Comparison of ENCODE assay signal across 5 fruit fly cellular contexts in the genomic region with DNA sequence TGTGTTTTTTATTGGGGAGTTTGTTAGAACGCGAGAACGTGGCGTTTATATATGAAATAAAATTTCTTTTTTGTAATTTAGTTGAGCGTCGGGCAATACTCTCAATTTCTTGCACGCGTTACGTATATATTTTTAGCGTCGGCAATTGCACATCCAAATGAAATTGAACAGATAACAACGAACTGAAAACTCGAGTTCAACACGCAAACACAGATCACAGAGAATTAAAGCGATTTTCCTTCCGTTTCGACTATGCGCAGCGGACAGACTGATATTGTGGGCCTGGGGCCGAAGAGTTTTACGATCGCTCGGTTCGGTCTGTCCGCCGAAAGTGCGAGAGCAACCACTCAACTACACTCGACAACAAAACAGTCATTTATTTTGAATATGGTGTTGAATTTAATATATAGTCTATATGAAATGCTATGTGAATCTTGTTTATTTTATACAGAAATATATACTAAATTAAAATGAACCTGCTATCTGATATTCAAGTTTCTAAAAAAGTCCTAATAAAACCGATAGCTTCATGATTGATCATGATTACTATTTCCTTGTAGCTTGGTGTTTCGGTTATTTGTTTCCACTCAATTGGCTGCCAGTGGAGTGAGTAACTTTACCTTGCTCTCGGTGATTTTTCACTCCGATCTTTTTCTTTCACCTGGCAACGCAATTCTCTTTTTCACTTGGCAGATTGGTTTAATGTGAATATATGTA.
A peak's percentile ranks its signal among the peaks of the same experiment; 100 is the strongest.
TF ChIP-seq lines count a peak whose summit lies in the region.

TSS of gene CG46456 (minus strand) at position 273 of the 717 bp plus-strand sequence.

TF ChIP-seq in whole organism, adult, 20 proteins besides CTCF, POLR2A, EP300 and RAD21 (continued from another document):
- TF ChIP-seq CG33017 (tag; optimal IDR thresholded peaks at IDR 0.05; lab: Kevin White, UChicago) (peak; percentile 97), toe (GFP tag; optimal IDR thresholded peaks at IDR 0.05; lab: Kevin White, UChicago) (peak; percentile 51), CG5204 (GFP tag; optimal IDR thresholded peaks at IDR 0.05; lab: Kevin White, UChicago) (no peak), Clk (GFP tag; optimal IDR thresholded peaks at IDR 0.05; lab: Kevin White, UChicago) (peak; percentile 78)

TF ChIP-seq in whole organism, embryonic, 481 proteins besides CTCF, POLR2A, EP300 and RAD21 (continued from another document and continues in another):
- peak; percentile 55 for TF ChIP-seq pros (GFP tag; optimal IDR thresholded peaks at IDR 0.05; lab: Kevin White, UChicago)
- 0 out of 3 replicates have a peak, but pooled peaks have one; percentile 17 for TF ChIP-seq Opbp (GFP tag; IDR thresholded peaks at IDR 0.05; lab: Robert Waterston, UW; ENCODE audit: partially characterized antibody)
- peak; percentile 84 for TF ChIP-seq CG10654 (GFP tag; optimal IDR thresholded peaks at IDR 0.05; lab: Kevin White, UChicago)
- peak; percentile 68 for TF ChIP-seq jing (GFP tag; optimal IDR thresholded peaks at IDR 0.05; lab: Kevin White, UChicago)
- TF ChIP-seq fd3F (GFP tag; optimal IDR thresholded peaks at IDR 0.05; lab: Kevin White, UChicago) = peak; percentile 92
- peak; percentile 23 for TF ChIP-seq HLHmδ (GFP tag; optimal IDR thresholded peaks at IDR 0.05; lab: Kevin White, UChicago)
- TF ChIP-seq CG2202 (tag; optimal IDR thresholded peaks at IDR 0.05; lab: Kevin White, UChicago) = peak; percentile 95
- TF ChIP-seq CG2889 (GFP tag; IDR thresholded peaks at IDR 0.05; lab: Robert Waterston, UW) = peak; percentile 98
- TF ChIP-seq CG14667 (GFP tag; IDR thresholded peaks at IDR 0.05; lab: Robert Waterston, UW) = peak; percentile 77; the same call in 1 of the 2 replicates
- peak; percentile 86 for TF ChIP-seq NFAT (GFP tag; IDR thresholded peaks at IDR 0.05; lab: Robert Waterston, UW)
- peak; percentile 59 for TF ChIP-seq repo (GFP tag; optimal IDR thresholded peaks at IDR 0.05; lab: Kevin White, UChicago)
- TF ChIP-seq NC2α (GFP tag; optimal IDR thresholded peaks at IDR 0.05; lab: Kevin White, UChicago) = peak; percentile 40
- peak; percentile 88 for TF ChIP-seq H2.0 (GFP tag; IDR thresholded peaks at IDR 0.05; lab: Robert Waterston, UW)
- TF ChIP-seq TFAM (GFP tag; optimal IDR thresholded peaks at IDR 0.05; lab: Kevin White, UChicago) = no peak
- peak; percentile 70 for TF ChIP-seq CG13123 (GFP tag; optimal IDR thresholded peaks at IDR 0.05; lab: Kevin White, UChicago)
- TF ChIP-seq CG15514 (GFP tag; optimal IDR thresholded peaks at IDR 0.05; lab: Kevin White, UChicago) = peak; percentile 88
- peak; percentile 94 for TF ChIP-seq CG4328 (GFP tag; optimal IDR thresholded peaks at IDR 0.05; lab: Kevin White, UChicago)
- TF ChIP-seq Atf3 (GFP tag; optimal IDR thresholded peaks at IDR 0.05; lab: Kevin White, UChicago) = peak; percentile 27
- no peak for TF ChIP-seq ato (GFP tag; IDR thresholded peaks at IDR 0.05; lab: Robert Waterston, UW; ENCODE audit: partially characterized antibody)
- TF ChIP-seq bsh (GFP tag; optimal IDR thresholded peaks at IDR 0.05; lab: Kevin White, UChicago) = peak; percentile 84 to 97
- TF ChIP-seq CG13894 (tag; optimal IDR thresholded peaks at IDR 0.05; lab: Kevin White, UChicago) = peak; percentile 96
- 0 out of 2 replicates have a peak, but pooled peaks have one; percentile 32 for TF ChIP-seq GATAe (GFP tag; conservative IDR thresholded peaks at IDR 0.05; lab: Robert Waterston, UW)
- TF ChIP-seq MBD-R2 (GFP tag; IDR thresholded peaks at IDR 0.05; lab: Robert Waterston, UW) = peak; percentile 68; the same call in 1 of the 2 replicates
- no peak for TF ChIP-seq hb (GFP tag; IDR thresholded peaks at IDR 0.05; lab: Robert Waterston, UW; ENCODE audit: partially characterized antibody)
- TF ChIP-seq onecut (GFP tag; IDR thresholded peaks at IDR 0.05; lab: Robert Waterston, UW) = peak; percentile 86
- TF ChIP-seq CG31365 (tag; optimal IDR thresholded peaks at IDR 0.05; lab: Kevin White, UChicago) = peak; percentile 83
- TF ChIP-seq fu2 (GFP tag; optimal IDR thresholded peaks at IDR 0.05; lab: Kevin White, UChicago) = peak; percentile 17

TF ChIP-seq in whole organism, prepupa, 60 proteins besides CTCF, POLR2A, EP300 and RAD21 (continued from another document and continues in another):
- TF ChIP-seq Smox (GFP tag; optimal IDR thresholded peaks at IDR 0.05; lab: Kevin White, UChicago) (peak; percentile 93), CG3032 (tag; optimal IDR thresholded peaks at IDR 0.05; lab: Kevin White, UChicago) (peak; percentile 93), Lpt (GFP tag; optimal IDR thresholded peaks at IDR 0.05; lab: Kevin White, UChicago) (peak; percentile 89), CG6792 (GFP tag; optimal IDR thresholded peaks at IDR 0.05; lab: Kevin White, UChicago) (peak; percentile 92), salr (GFP tag; optimal IDR thresholded peaks at IDR 0.05; lab: Kevin White, UChicago) (peak; percentile 76 to 83), acj6 (GFP tag; optimal IDR thresholded peaks at IDR 0.05; lab: Kevin White, UChicago) (peak; percentile 94), lz (GFP tag; optimal IDR thresholded peaks at IDR 0.05; lab: Kevin White, UChicago) (peak; percentile 91), CG6854 (GFP tag; optimal IDR thresholded peaks at IDR 0.05; lab: Kevin White, UChicago) (peak; percentile 86), Blimp-1 (GFP tag; optimal IDR thresholded peaks at IDR 0.05; lab: Kevin White, UChicago) (peak; percentile 77), vri (GFP tag; optimal IDR thresholded peaks at IDR 0.05; lab: Kevin White, UChicago) (peak; percentile 93), CG31627 (GFP tag; optimal IDR thresholded peaks at IDR 0.05; lab: Kevin White, UChicago) (peak; percentile 78), Sox14 (GFP tag; optimal IDR thresholded peaks at IDR 0.05; lab: Kevin White, UChicago) (peak; percentile 88), svp (GFP tag; lab: Kevin White, UChicago) (peak; percentile 95), CG11762 (GFP tag; optimal IDR thresholded peaks at IDR 0.05; lab: Kevin White, UChicago; ENCODE audit: insufficient read depth) (peak; percentile 93), CG34406 (GFP tag; optimal IDR thresholded peaks at IDR 0.05; lab: Kevin White, UChicago) (peak; percentile 96), fkh (GFP tag; optimal IDR thresholded peaks at IDR 0.05; lab: Kevin White, UChicago) (peak; percentile 10), CG15336 (GFP tag; IDR thresholded peaks at IDR 0.05; lab: Robert Waterston, UW) (peak; percentile 98), CG6163 (GFP tag; IDR thresholded peaks at IDR 0.05; lab: Robert Waterston, UW) (peak; percentile 92), CG8319 (GFP tag; optimal IDR thresholded peaks at IDR 0.05; lab: Kevin White, UChicago) (peak; percentile 89), Hr38 (GFP tag; optimal IDR thresholded peaks at IDR 0.05; lab: Kevin White, UChicago) (no peak), Eip93F (GFP tag; optimal IDR thresholded peaks at IDR 0.05; lab: Kevin White, UChicago) (peak; percentile 84), Ets21C (GFP tag; optimal IDR thresholded peaks at IDR 0.05; lab: Kevin White, UChicago) (peak; percentile 58), Eip75B (GFP tag; optimal IDR thresholded peaks at IDR 0.05; lab: Kevin White, UChicago) (peak; percentile 92), Ets96B (tag; optimal IDR thresholded peaks at IDR 0.05; lab: Kevin White, UChicago) (peak; percentile 97), Eip78C (GFP tag; lab: Kevin White, UChicago) (peak; percentile 97), topi (GFP tag; optimal IDR thresholded peaks at IDR 0.05; lab: Kevin White, UChicago) (peak; percentile 92), spab (GFP tag; optimal IDR thresholded peaks at IDR 0.05; lab: Kevin White, UChicago) (peak; percentile 91), CG10669 (GFP tag; optimal IDR thresholded peaks at IDR 0.05; lab: Kevin White, UChicago) (peak; percentile 92), Sox102F (GFP tag; optimal IDR thresholded peaks at IDR 0.05; lab: Kevin White, UChicago) (peak; percentile 89), CG6276 (GFP tag; optimal IDR thresholded peaks at IDR 0.05; lab: Kevin White, UChicago) (peak; percentile 95), CG10631 (GFP tag; optimal IDR thresholded peaks at IDR 0.05; lab: Kevin White, UChicago) (peak; percentile 89)

TF ChIP-seq in whole organism, pupa, 21 proteins besides CTCF, POLR2A, EP300 and RAD21 (continued from another document):
- TF ChIP-seq Pif1B (GFP tag; optimal IDR thresholded peaks at IDR 0.05; lab: Kevin White, UChicago) = peak; percentile 89
- peak; percentile 97 for TF ChIP-seq CG8159 (tag; optimal IDR thresholded peaks at IDR 0.05; lab: Kevin White, UChicago)
- peak; percentile 84 for TF ChIP-seq fd96Ca (GFP tag; IDR thresholded peaks at IDR 0.05; lab: Robert Waterston, UW)

TF ChIP-seq in whole organism, wandering third instar larva, 38 proteins besides CTCF, POLR2A, EP300 and RAD21 (continued from another document):
- TF ChIP-seq CrebA (GFP tag; optimal IDR thresholded peaks at IDR 0.05; lab: Kevin White, UChicago; ENCODE audit: borderline replicate concordance) (no peak), N (GFP tag; optimal IDR thresholded peaks at IDR 0.05; lab: Kevin White, UChicago) (no peak), OdsH (GFP tag; optimal IDR thresholded peaks at IDR 0.05; lab: Kevin White, UChicago) (peak; percentile 97), CG32264 (GFP tag; optimal IDR thresholded peaks at IDR 0.05; lab: Kevin White, UChicago) (peak; percentile 58), brk (GFP tag; optimal IDR thresholded peaks at IDR 0.05; lab: Kevin White, UChicago) (peak; percentile 96), Myc (optimal IDR thresholded peaks at IDR 0.05; lab: Kevin White, UChicago) (no peak), lola (GFP tag; optimal IDR thresholded peaks at IDR 0.05; lab: Kevin White, UChicago) (no peak), woc (GFP tag; optimal IDR thresholded peaks at IDR 0.05; lab: Kevin White, UChicago) (peak; percentile 71), rgr (GFP tag; optimal IDR thresholded peaks at IDR 0.05; lab: Kevin White, UChicago) (peak; percentile 96), Sp1 (GFP tag; optimal IDR thresholded peaks at IDR 0.05; lab: Kevin White, UChicago) (peak; percentile 98), Dfd (GFP tag; optimal IDR thresholded peaks at IDR 0.05; lab: Kevin White, UChicago) (peak; percentile 77), tai (GFP tag; optimal IDR thresholded peaks at IDR 0.05; lab: Kevin White, UChicago) (no peak), dsf (GFP tag; optimal IDR thresholded peaks at IDR 0.05; lab: Kevin White, UChicago; ENCODE audit: borderline replicate concordance) (peak; percentile 65), Hnf4 (GFP tag; optimal IDR thresholded peaks at IDR 0.05; lab: Kevin White, UChicago) (peak; percentile 89), Hr83 (GFP tag; optimal IDR thresholded peaks at IDR 0.05; lab: Kevin White, UChicago; ENCODE audit: poor library complexity, severe bottlenecking) (no peak), ey (GFP tag; optimal IDR thresholded peaks at IDR 0.05; lab: Kevin White, UChicago) (peak; percentile 92), foxo (GFP tag; optimal IDR thresholded peaks at IDR 0.05; lab: Kevin White, UChicago) (peak in 1 of 2 experiments; percentile 96), CG9705 (GFP tag; optimal IDR thresholded peaks at IDR 0.05; lab: Kevin White, UChicago) (peak; percentile 93)
